Fruit fly (Drosophila melanogaster) whole organism, prepupa: ENCODE measurements around the gene CG11368.

ENCODE experiments used
- Blimp-1 ChIP-seq: fragments of 200-800 bp; sonication (Bioruptor generic); optimal IDR thresholded peaks from 3 replicates; lab custom pipeline; 2017; ENCODE audit warnings: missing biosample characterization, missing genetic modification characterization, mild to moderate bottlenecking, moderate library complexity, missing genetic modification reagents
- CG11762 ChIP-seq: fragments of 200-800 bp; sonication (Bioruptor generic); optimal IDR thresholded peaks from 3 replicates; lab custom pipeline; 2016; ENCODE audit warnings: missing biosample characterization, missing genetic modification characterization; ENCODE audit not compliant: insufficient read depth
- CG4318 ChIP-seq: fragments of 200-800 bp; sonication (Bioruptor generic); optimal IDR thresholded peaks from 3 replicates; lab custom pipeline; 2017; ENCODE audit warnings: missing biosample characterization, mild to moderate bottlenecking, missing genetic modification characterization
- CG6276 ChIP-seq: fragments of 200-800 bp; sonication (Bioruptor generic); optimal IDR thresholded peaks from 2 replicates; lab custom pipeline; 2017; ENCODE audit warnings: missing biosample characterization, mild to moderate bottlenecking, missing genetic modification characterization
- Gug ChIP-seq: fragments of 200-800 bp; sonication (Bioruptor generic); IDR thresholded peaks from 2 replicates; pipeline ENCODE4 v1.3.6; 2022; ENCODE audit warnings: missing biosample characterization, missing genetic modification characterization
- Hr39 ChIP-seq: fragments of 200-800 bp; sonication (Bioruptor generic); optimal IDR thresholded peaks from 2 replicates; lab custom pipeline; 2016; ENCODE audit warnings: missing biosample characterization, missing genetic modification characterization
- OdsH ChIP-seq: fragments of 200-800 bp; sonication (Bioruptor generic); optimal IDR thresholded peaks from 3 replicates; lab custom pipeline; 2016; ENCODE audit warnings: missing biosample characterization, missing genetic modification characterization
- Sox102F ChIP-seq: fragments of 200-800 bp; sonication (Bioruptor generic); optimal IDR thresholded peaks from 2 replicates; lab custom pipeline; 2016; ENCODE audit warnings: missing biosample characterization, mild to moderate bottlenecking, missing genetic modification characterization
- Sox15 ChIP-seq: fragments of 200-800 bp; sonication (Bioruptor generic); optimal IDR thresholded peaks from 3 replicates; lab custom pipeline; 2016; ENCODE audit warnings: missing biosample characterization, missing genetic modification characterization
- achi ChIP-seq: fragments of 200-800 bp; sonication (Bioruptor generic); optimal IDR thresholded peaks from 3 replicates; lab custom pipeline; 2016; ENCODE audit warnings: missing biosample characterization, missing genetic modification characterization
- dsx ChIP-seq: fragments of 200-800 bp; optimal IDR thresholded peaks from 3 replicates; lab custom pipeline; 2019; ENCODE audit warnings: missing biosample characterization, mild to moderate bottlenecking, missing genetic modification characterization, moderate library complexity; ENCODE audit not compliant: poor library complexity, severe bottlenecking
- fd59A ChIP-seq: fragments of 200-800 bp; sonication (Bioruptor generic); optimal IDR thresholded peaks from 2 replicates; lab custom pipeline; 2017; ENCODE audit warnings: missing biosample characterization, mild to moderate bottlenecking, missing genetic modification characterization, missing genetic modification reagents

- TF ChIP-seq Blimp-1 (GFP tag; lab: Kevin White, UChicago): no peak
- TF ChIP-seq OdsH (GFP tag; lab: Kevin White, UChicago): no peak
- TF ChIP-seq Sox102F: no peak
- no peak for TF ChIP-seq dsx
- TF ChIP-seq CG6276 (GFP tag; lab: Kevin White, UChicago): no peak
- TF ChIP-seq Sox15 (GFP tag; lab: Kevin White, UChicago): no peak
- TF ChIP-seq CG4318 (GFP tag; lab: Kevin White, UChicago): no peak
- no peak for TF ChIP-seq fd59A (GFP tag; lab: Kevin White, UChicago)
- no peak for TF ChIP-seq achi (GFP tag; lab: Kevin White, UChicago)
- no peak for TF ChIP-seq Hr39 (GFP tag; lab: Kevin White, UChicago)
- no peak for TF ChIP-seq Gug
- no peak for TF ChIP-seq CG11762
Observed at dm6 chrX:7466328-7466727, 14.3 kb downstream of the CG11368 start.
